Fruit fly (Drosophila melanogaster) whole organism, embryonic: ENCODE results near the gene CG6689.

Source experiments
- CG11456 ChIP-seq: fragments of 200-800 bp; sonication (Bioruptor generic); IDR thresholded peaks from 3 replicates; pipeline ENCODE4 v1.3.6; 2022; ENCODE audit warnings: missing biosample characterization, missing genetic modification characterization
- CG14965 ChIP-seq: fragments of 200-800 bp; sonication (Bioruptor generic); optimal IDR thresholded peaks from 2 replicates; lab custom pipeline; 2016; ENCODE audit warnings: missing biosample characterization, missing genetic modification characterization, borderline replicate concordance
- CG1602 ChIP-seq: fragments of 200-800 bp; sonication (Bioruptor generic); optimal IDR thresholded peaks from 3 replicates; lab custom pipeline; 2016; ENCODE audit warnings: missing biosample characterization, missing genetic modification characterization
- CG2120 ChIP-seq: fragments of 200-800 bp; sonication (Bioruptor generic); optimal IDR thresholded peaks from 3 replicates; lab custom pipeline; 2016; ENCODE audit warnings: missing biosample characterization, missing genetic modification characterization
- CG2202 ChIP-seq: fragments of 200-800 bp; sonication (Bioruptor generic); optimal IDR thresholded peaks from 2 replicates; lab custom pipeline; 2018; ENCODE audit warnings: missing biosample characterization, mild to moderate bottlenecking, missing genetic modification characterization
- CG30403 ChIP-seq: fragments of 200-800 bp; sonication (Bioruptor generic); optimal IDR thresholded peaks from 3 replicates; lab custom pipeline; 2016; ENCODE audit warnings: missing biosample characterization, missing genetic modification characterization
- CG31388 ChIP-seq: fragments of 200-800 bp; sonication (Bioruptor generic); optimal IDR thresholded peaks from 2 replicates; lab custom pipeline; 2016; ENCODE audit warnings: missing biosample characterization, missing genetic modification characterization
- CG33557 ChIP-seq: fragments of 200-800 bp; sonication (Bioruptor generic); optimal IDR thresholded peaks from 2 replicates; lab custom pipeline; 2019; ENCODE audit warnings: missing biosample characterization, mild to moderate bottlenecking, missing genetic modification characterization, moderate library complexity
- CG34224 ChIP-seq: fragments of 200-800 bp; sonication (Bioruptor generic); IDR thresholded peaks from 3 replicates; pipeline ENCODE4 v1.3.6; 2022; ENCODE audit warnings: missing biosample characterization, missing genetic modification characterization; ENCODE audit not compliant: partially characterized antibody
- CG34376 ChIP-seq: fragments of 200-800 bp; sonication (Bioruptor generic); optimal IDR thresholded peaks from 2 replicates; lab custom pipeline; 2018; ENCODE audit warnings: missing biosample characterization, mild to moderate bottlenecking, missing genetic modification characterization
- CG4328 ChIP-seq: fragments of 200-800 bp; sonication (Bioruptor generic); optimal IDR thresholded peaks from 3 replicates; lab custom pipeline; 2017; ENCODE audit warnings: missing biosample characterization, missing genetic modification reagents, missing genetic modification characterization
- CG4404 ChIP-seq: fragments of 200-800 bp; sonication (Bioruptor generic); IDR thresholded peaks from 2 replicates; pipeline ENCODE4 v1.3.6; 2022; ENCODE audit warnings: missing biosample characterization, missing genetic modification characterization
- CG5180 ChIP-seq: fragments of 200-800 bp; sonication (Bioruptor generic); optimal IDR thresholded peaks from 3 replicates; lab custom pipeline; 2017; ENCODE audit warnings: missing biosample characterization, missing genetic modification characterization, mild to moderate bottlenecking, moderate library complexity, missing genetic modification reagents
- CG6254 ChIP-seq: fragments of 200-800 bp; sonication (Bioruptor generic); optimal IDR thresholded peaks from 3 replicates; lab custom pipeline; 2017; ENCODE audit warnings: mild to moderate bottlenecking, missing biosample characterization, missing genetic modification reagents, missing genetic modification characterization
- CoRest ChIP-seq: fragments of 200-800 bp; sonication (Bioruptor generic); optimal IDR thresholded peaks from 3 replicates; lab custom pipeline; 2018; ENCODE audit warnings: missing biosample characterization, mild to moderate bottlenecking, missing genetic modification characterization, moderate library complexity
- D ChIP-seq, 2 experiments: fragments of 200-800 bp in 1 of 2; fragments of >200 bp in 1 of 2; sonication (Bioruptor generic) in 1 of 2; optimal IDR thresholded peaks; 2 replicates in 1 of 2; 3 replicates in 1 of 2; lab custom pipeline; 2017; ENCODE audit warnings: mild to moderate bottlenecking in 1 of 2, missing biosample characterization in 1 of 2, missing genetic modification characterization in 1 of 2, missing genetic modification reagents in 1 of 2
- Dad ChIP-seq: fragments of 200-800 bp; sonication (Bioruptor generic); optimal IDR thresholded peaks from 3 replicates; lab custom pipeline; 2016; ENCODE audit warnings: missing biosample characterization, missing genetic modification characterization
- Ets97D ChIP-seq: fragments of 200-800 bp; sonication (Bioruptor generic); optimal IDR thresholded peaks from 3 replicates; lab custom pipeline; 2016; ENCODE audit warnings: missing biosample characterization, missing genetic modification characterization
- GATAe ChIP-seq: fragments of 200-800 bp; sonication (Bioruptor generic); conservative IDR thresholded peaks from 2 replicates; pipeline ENCODE4 v1.3.6; 2022; ENCODE audit warnings: missing biosample characterization, missing genetic modification characterization
- HLHmδ ChIP-seq: fragments of 200-800 bp; sonication (Bioruptor generic); optimal IDR thresholded peaks from 2 replicates; lab custom pipeline; 2018; ENCODE audit warnings: missing biosample characterization, mild to moderate bottlenecking, missing genetic modification characterization, moderate library complexity
- Hr3 ChIP-seq: fragments of 200-800 bp; sonication (Bioruptor generic); optimal IDR thresholded peaks from 3 replicates; lab custom pipeline; 2016; ENCODE audit warnings: missing biosample characterization, missing genetic modification characterization
- Meics ChIP-seq: fragments of 200-800 bp; sonication (Bioruptor generic); optimal IDR thresholded peaks from 2 replicates; lab custom pipeline; 2017; ENCODE audit warnings: missing biosample characterization, mild to moderate bottlenecking, missing genetic modification characterization
- Mes4 ChIP-seq: fragments of 200-800 bp; sonication (Bioruptor generic); optimal IDR thresholded peaks from 2 replicates; lab custom pipeline; 2016; ENCODE audit warnings: missing biosample characterization, missing genetic modification characterization
- Myb ChIP-seq: fragments of 200-800 bp; sonication (Bioruptor generic); optimal IDR thresholded peaks from 2 replicates; lab custom pipeline; 2016; ENCODE audit warnings: missing biosample characterization, missing genetic modification characterization
- NFAT ChIP-seq: fragments of 200-800 bp; sonication (Bioruptor generic); IDR thresholded peaks from 2 replicates; pipeline ENCODE4 v1.3.6; 2022; ENCODE audit warnings: missing biosample characterization, missing genetic modification characterization
- NK7.1 ChIP-seq: fragments of 200-800 bp; sonication (Bioruptor generic); optimal IDR thresholded peaks from 3 replicates; lab custom pipeline; 2016; ENCODE audit warnings: missing biosample characterization, missing genetic modification characterization
- NfI ChIP-seq: fragments of 200-800 bp; sonication (Bioruptor generic); optimal IDR thresholded peaks from 3 replicates; lab custom pipeline; 2018; ENCODE audit warnings: missing biosample characterization, mild to moderate bottlenecking, missing genetic modification characterization, moderate library complexity
- PHDP ChIP-seq: fragments of 200-800 bp; sonication (Bioruptor generic); optimal IDR thresholded peaks from 3 replicates; lab custom pipeline; 2018; ENCODE audit warnings: missing biosample characterization, mild to moderate bottlenecking, missing genetic modification characterization, moderate library complexity
- Side ChIP-seq: fragments of 200-800 bp; sonication (Bioruptor generic); optimal IDR thresholded peaks from 2 replicates; lab custom pipeline; 2016; ENCODE audit warnings: missing biosample characterization, missing genetic modification characterization
- ash1 ChIP-seq: fragments of 200-800 bp; sonication (Bioruptor generic); optimal IDR thresholded peaks from 2 replicates; lab custom pipeline; 2018; ENCODE audit warnings: missing biosample characterization, mild to moderate bottlenecking, missing genetic modification characterization
- bcd ChIP-seq: fragments of 200-800 bp; sonication (Bioruptor generic); optimal IDR thresholded peaks from 2 replicates; lab custom pipeline; 2017; ENCODE audit warnings: missing biosample characterization, mild to moderate bottlenecking, missing genetic modification characterization
- br ChIP-seq: fragments of >200 bp; optimal IDR thresholded peaks from 2 replicates; lab custom pipeline; 2017
- cas ChIP-seq: fragments of 200-800 bp; sonication (Bioruptor generic); IDR thresholded peaks from 2 replicates; pipeline ENCODE4 v1.3.6; 2022; ENCODE audit warnings: missing biosample characterization, missing genetic modification characterization
- chm ChIP-seq: fragments of 200-800 bp; sonication (Bioruptor generic); IDR thresholded peaks from 2 replicates; pipeline ENCODE4 v1.3.6; 2022; ENCODE audit warnings: missing biosample characterization, missing genetic modification characterization
- crp ChIP-seq, 2 experiments: fragments of 200-800 bp; sonication (Bioruptor generic); optimal IDR thresholded peaks; 2 replicates in 1 of 2; 3 replicates in 1 of 2; lab custom pipeline; 2017; ENCODE audit warnings: missing biosample characterization in 2 of 2, missing genetic modification characterization in 2 of 2, mild to moderate bottlenecking in 1 of 2, moderate library complexity in 1 of 2
- exex ChIP-seq: fragments of 200-800 bp; sonication (Bioruptor generic); optimal IDR thresholded peaks from 4 replicates; lab custom pipeline; 2018; ENCODE audit warnings: missing biosample characterization, mild to moderate bottlenecking, missing genetic modification characterization, moderate library complexity
- gcm ChIP-seq: fragments of 200-800 bp; sonication (Bioruptor generic); optimal IDR thresholded peaks from 2 replicates; lab custom pipeline; 2019; ENCODE audit warnings: missing biosample characterization, mild to moderate bottlenecking, missing genetic modification characterization, moderate library complexity
- gfzf ChIP-seq: fragments of 200-800 bp; sonication (Bioruptor generic); optimal IDR thresholded peaks from 2 replicates; lab custom pipeline; 2016; ENCODE audit warnings: missing biosample characterization, mild to moderate bottlenecking, missing genetic modification characterization, moderate library complexity
- grn ChIP-seq: fragments of 200-800 bp; sonication (Bioruptor generic); optimal IDR thresholded peaks from 3 replicates; lab custom pipeline; 2017; ENCODE audit warnings: missing biosample characterization, missing genetic modification characterization
- her ChIP-seq: fragments of 200-800 bp; sonication (Bioruptor generic); optimal IDR thresholded peaks from 2 replicates; lab custom pipeline; 2016; ENCODE audit warnings: missing biosample characterization, missing genetic modification characterization
- hth ChIP-seq: fragments of >200 bp; optimal IDR thresholded peaks from 2 replicates; lab custom pipeline; 2017; ENCODE audit warnings: inconsistent platforms
- inv ChIP-seq: fragments of 200-800 bp; sonication (Bioruptor generic); IDR thresholded peaks from 2 replicates; pipeline ENCODE4 v1.3.6; 2022; ENCODE audit warnings: missing biosample characterization, missing genetic modification characterization; ENCODE audit not compliant: partially characterized antibody
- maf-S ChIP-seq: fragments of 200-800 bp; sonication (Bioruptor generic); optimal IDR thresholded peaks from 2 replicates; lab custom pipeline; 2016; ENCODE audit warnings: missing biosample characterization, missing genetic modification characterization
- mirr ChIP-seq: fragments of 200-800 bp; sonication (Bioruptor generic); optimal IDR thresholded peaks from 3 replicates; lab custom pipeline; 2018; ENCODE audit warnings: missing biosample characterization, mild to moderate bottlenecking, missing genetic modification characterization
- pan ChIP-seq, 4 experiments: fragments of >200 bp in 3 of 4; fragments of 200-800 bp in 1 of 4; sonication (Bioruptor generic) in 1 of 4; optimal IDR thresholded peaks in 3 of 4; IDR thresholded peaks in 1 of 4; 2 replicates each; pipeline versions ENCODE4 v1.3.6 to Lab custom; 2017 to 2022; ENCODE audit warnings: missing biosample characterization in 2 of 4, missing genetic modification characterization in 2 of 4, mixed read lengths in 1 of 4
- rib ChIP-seq: fragments of 200-800 bp; sonication (Bioruptor generic); IDR thresholded peaks from 2 replicates; pipeline ENCODE4 v1.3.6; 2022; ENCODE audit warnings: missing biosample characterization, missing genetic modification characterization
- sd ChIP-seq: fragments of 200-800 bp; sonication (Bioruptor generic); optimal IDR thresholded peaks from 3 replicates; lab custom pipeline; 2018; ENCODE audit warnings: missing biosample characterization, mild to moderate bottlenecking, missing genetic modification characterization, moderate library complexity
- sug ChIP-seq: fragments of 200-800 bp; optimal IDR thresholded peaks from 2 replicates; lab custom pipeline; 2019; ENCODE audit warnings: missing biosample characterization, mild to moderate bottlenecking, missing genetic modification characterization, moderate library complexity
- tio ChIP-seq: fragments of 200-800 bp; sonication (Bioruptor generic); optimal IDR thresholded peaks from 2 replicates; lab custom pipeline; 2017; ENCODE audit warnings: missing biosample characterization, missing genetic modification characterization, inconsistent platforms
- tll ChIP-seq, 2 experiments: fragments of 200-800 bp in 1 of 2; fragments of >200 bp in 1 of 2; sonication (Bioruptor generic) in 1 of 2; optimal IDR thresholded peaks; 2 replicates each; lab custom pipeline; 2017 to 2019; ENCODE audit warnings: missing biosample characterization in 2 of 2, missing genetic modification characterization in 2 of 2, mild to moderate bottlenecking in 1 of 2, moderate library complexity in 1 of 2
- trem ChIP-seq: fragments of 200-800 bp; optimal IDR thresholded peaks from 3 replicates; lab custom pipeline; 2019; ENCODE audit warnings: missing biosample characterization, mild to moderate bottlenecking, missing genetic modification characterization, moderate library complexity

Gene CG6689

DNA sequence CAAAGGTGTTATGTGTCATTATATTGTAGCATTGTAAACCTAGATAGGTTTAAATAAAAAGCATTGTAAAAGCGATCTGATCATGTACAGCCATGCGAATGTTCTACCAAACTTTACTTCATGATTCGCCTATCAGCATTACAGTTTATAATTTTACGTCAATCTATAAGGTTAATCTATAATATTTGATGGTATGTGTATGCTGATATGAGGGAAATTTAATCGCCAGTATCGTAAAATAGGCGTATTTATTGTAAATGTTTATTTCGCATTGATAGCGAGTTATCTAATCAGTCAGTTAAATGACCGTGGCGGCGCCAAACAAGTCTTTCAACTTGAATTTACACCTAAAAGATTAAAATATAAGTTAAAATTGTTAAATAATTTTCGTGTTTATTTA is 42.3 kb downstream of the CG6689 start:
- peak; percentile 62 for TF ChIP-seq grn (GFP tag; lab: Kevin White, UChicago)
- no peak for TF ChIP-seq CG4328 (GFP tag; lab: Kevin White, UChicago)
- TF ChIP-seq tll (GFP tag; optimal IDR thresholded peaks at IDR 0.05; lab: Kevin White, UChicago): no peak
- no peak for TF ChIP-seq ash1
- TF ChIP-seq Side (GFP tag; lab: Kevin White, UChicago): no peak
- peak; percentile 84 for TF ChIP-seq mirr
- no peak for TF ChIP-seq NFAT
- TF ChIP-seq CG2120: no peak
- no peak for TF ChIP-seq CG31388 (GFP tag; lab: Kevin White, UChicago)
- TF ChIP-seq CG33557: no peak
- TF ChIP-seq Ets97D: no peak
- no peak for TF ChIP-seq NfI (GFP tag; lab: Kevin White, UChicago)
- TF ChIP-seq CG4404 (GFP tag; lab: Robert Waterston, UW): no peak
- TF ChIP-seq br (lab: Kevin White, UChicago): no peak
- TF ChIP-seq maf-S (GFP tag; lab: Kevin White, UChicago): no peak
- TF ChIP-seq sug (tag; lab: Kevin White, UChicago): peak; percentile 27
- no peak for TF ChIP-seq CG11456 (GFP tag; lab: Robert Waterston, UW)
- TF ChIP-seq crp (GFP tag; optimal IDR thresholded peaks at IDR 0.05; lab: Kevin White, UChicago): no peak
- no peak for TF ChIP-seq Dad (GFP tag; lab: Kevin White, UChicago)
- TF ChIP-seq rib (GFP tag; lab: Robert Waterston, UW): no peak
- no peak for TF ChIP-seq CG5180 (GFP tag; lab: Kevin White, UChicago)
- TF ChIP-seq cas: no peak
- no peak for TF ChIP-seq inv
- no peak for TF ChIP-seq CG1602 (GFP tag; lab: Kevin White, UChicago)
- TF ChIP-seq CG2202: no peak
- no peak for TF ChIP-seq trem (tag; lab: Kevin White, UChicago)
- TF ChIP-seq Myb: no peak
- TF ChIP-seq PHDP (tag; lab: Kevin White, UChicago): no peak
- TF ChIP-seq gfzf (GFP tag; lab: Kevin White, UChicago): no peak
- no peak for TF ChIP-seq hth
- no peak for TF ChIP-seq pan (optimal IDR thresholded peaks at IDR 0.05; lab: Kevin White, UChicago)
- no peak for TF ChIP-seq pan (GFP tag; optimal IDR thresholded peaks at IDR 0.05 in 1 of 2, IDR thresholded peaks at IDR 0.05 in 1 of 2)
- no peak for TF ChIP-seq HLHmδ (GFP tag; lab: Kevin White, UChicago)
- TF ChIP-seq Mes4: no peak
- peak; percentile 91 for TF ChIP-seq exex (tag; lab: Kevin White, UChicago)
- TF ChIP-seq GATAe (GFP tag; lab: Robert Waterston, UW): peak; percentile 60
- TF ChIP-seq gcm (GFP tag; lab: Kevin White, UChicago): no peak
- no peak for TF ChIP-seq D (optimal IDR thresholded peaks at IDR 0.05; lab: Kevin White, UChicago)
- TF ChIP-seq D (GFP tag; optimal IDR thresholded peaks at IDR 0.05; lab: Kevin White, UChicago): no peak
- TF ChIP-seq chm: no peak
- no peak for TF ChIP-seq CG30403 (GFP tag; lab: Kevin White, UChicago)
- no peak for TF ChIP-seq tio (GFP tag; lab: Kevin White, UChicago)
- TF ChIP-seq CG6254 (GFP tag; lab: Kevin White, UChicago): no peak
- TF ChIP-seq CG34224 (GFP tag; lab: Robert Waterston, UW): no peak
- TF ChIP-seq CoRest: no peak
- no peak for TF ChIP-seq NK7.1 (GFP tag; lab: Kevin White, UChicago)
- no peak for TF ChIP-seq her (GFP tag; lab: Kevin White, UChicago)
- no peak for TF ChIP-seq bcd
- TF ChIP-seq CG14965 (GFP tag; lab: Kevin White, UChicago): no peak
- TF ChIP-seq sd (tag; lab: Kevin White, UChicago): peak; percentile 68
- TF ChIP-seq Hr3 (GFP tag; lab: Kevin White, UChicago): no peak
- peak; percentile 39 for TF ChIP-seq CG34376 (GFP tag; lab: Kevin White, UChicago)
- TF ChIP-seq Meics (GFP tag; lab: Kevin White, UChicago): no peak
